Fruit fly (Drosophila melanogaster) whole organism, embryonic: ENCODE measurements around the gene Cyp313a1.

Experiments
- B-H1 ChIP-seq: fragments of 200-800 bp; sonication (Bioruptor generic); IDR thresholded peaks from 3 replicates; pipeline ENCODE4 v1.3.6; 2022; ENCODE audit warnings: missing biosample characterization, missing genetic modification characterization
- CG1024 ChIP-seq: fragments of 200-800 bp; sonication (Bioruptor generic); IDR thresholded peaks from 2 replicates; pipeline ENCODE4 v1.3.6; 2022; ENCODE audit warnings: missing biosample characterization, missing genetic modification characterization
- CG11398 ChIP-seq: fragments of 200-800 bp; sonication (Bioruptor generic); optimal IDR thresholded peaks from 2 replicates; lab custom pipeline; 2016; ENCODE audit warnings: missing biosample characterization, missing genetic modification characterization
- CG11695 ChIP-seq: fragments of 200-800 bp; sonication (Bioruptor generic); IDR thresholded peaks from 3 replicates; pipeline ENCODE4 v1.3.6; 2022; ENCODE audit warnings: missing biosample characterization, missing genetic modification characterization
- CG12391 ChIP-seq: fragments of 200-800 bp; sonication (Bioruptor generic); optimal IDR thresholded peaks from 3 replicates; lab custom pipeline; 2018; ENCODE audit warnings: missing biosample characterization, mild to moderate bottlenecking, missing genetic modification characterization, moderate library complexity
- CG12769 ChIP-seq: fragments of 200-800 bp; sonication (Bioruptor generic); optimal IDR thresholded peaks from 2 replicates; lab custom pipeline; 2019; ENCODE audit warnings: missing biosample characterization, mild to moderate bottlenecking, missing genetic modification characterization, moderate library complexity
- CG13123 ChIP-seq: fragments of 200-800 bp; sonication (Bioruptor generic); optimal IDR thresholded peaks from 2 replicates; lab custom pipeline; 2016; ENCODE audit warnings: missing biosample characterization, missing genetic modification characterization
- CG14014 ChIP-seq: fragments of 200-800 bp; sonication (Bioruptor generic); IDR thresholded peaks from 2 replicates; pipeline ENCODE4 v1.3.6; 2022; ENCODE audit warnings: missing biosample characterization, missing genetic modification characterization
- CG16863 ChIP-seq: fragments of 200-800 bp; sonication (Bioruptor generic); optimal IDR thresholded peaks from 3 replicates; lab custom pipeline; 2016; ENCODE audit warnings: missing biosample characterization, missing genetic modification characterization
- CG1832 ChIP-seq: fragments of 200-800 bp; sonication (Bioruptor generic); optimal IDR thresholded peaks from 2 replicates; lab custom pipeline; 2017; ENCODE audit warnings: missing biosample characterization, mild to moderate bottlenecking, missing genetic modification characterization, inconsistent platforms
- CG32772 ChIP-seq: fragments of 200-800 bp; sonication (Bioruptor generic); IDR thresholded peaks from 2 replicates; pipeline ENCODE4 v1.3.6; 2022; ENCODE audit warnings: missing biosample characterization, missing genetic modification characterization
- CG34224 ChIP-seq: fragments of 200-800 bp; sonication (Bioruptor generic); IDR thresholded peaks from 3 replicates; pipeline ENCODE4 v1.3.6; 2022; ENCODE audit warnings: missing biosample characterization, missing genetic modification characterization; ENCODE audit not compliant: partially characterized antibody
- CG34422 ChIP-seq: fragments of 200-800 bp; sonication (Bioruptor generic); IDR thresholded peaks from 3 replicates; pipeline ENCODE4 v1.3.6; 2022; ENCODE audit warnings: missing biosample characterization, missing genetic modification characterization
- CG3995 ChIP-seq: fragments of 200-800 bp; sonication (Bioruptor generic); optimal IDR thresholded peaks from 3 replicates; lab custom pipeline; 2016; ENCODE audit warnings: missing biosample characterization, missing genetic modification characterization
- CG4328 ChIP-seq: fragments of 200-800 bp; sonication (Bioruptor generic); optimal IDR thresholded peaks from 3 replicates; lab custom pipeline; 2017; ENCODE audit warnings: missing biosample characterization, missing genetic modification reagents, missing genetic modification characterization
- CG6175 ChIP-seq: fragments of 200-800 bp; sonication (Bioruptor generic); IDR thresholded peaks from 3 replicates; pipeline ENCODE4 v1.3.6; 2022; ENCODE audit warnings: missing biosample characterization, missing genetic modification characterization
- CG6791 ChIP-seq: fragments of 200-800 bp; sonication (Bioruptor generic); IDR thresholded peaks from 3 replicates; pipeline ENCODE4 v1.3.6; 2022; ENCODE audit warnings: missing biosample characterization, missing genetic modification characterization; ENCODE audit not compliant: partially characterized antibody
- CG7372 ChIP-seq: fragments of 200-800 bp; sonication (Bioruptor generic); IDR thresholded peaks from 2 replicates; pipeline ENCODE4 v1.3.6; 2022; ENCODE audit warnings: missing biosample characterization, missing genetic modification characterization
- CG8281 ChIP-seq: fragments of 200-800 bp; sonication (Bioruptor generic); optimal IDR thresholded peaks from 2 replicates; lab custom pipeline; 2018; ENCODE audit warnings: missing biosample characterization, mild to moderate bottlenecking, missing genetic modification characterization, moderate library complexity
- CG8290 ChIP-seq, 3 experiments: fragments of 200-800 bp; sonication (Bioruptor generic); optimal IDR thresholded peaks; 2 replicates each; lab custom pipeline; 2016 to 2019; ENCODE audit warnings: missing biosample characterization in 3 of 3, missing genetic modification characterization in 3 of 3, mild to moderate bottlenecking in 2 of 3, moderate library complexity in 1 of 3
- CG8478 ChIP-seq: fragments of >200 bp; optimal IDR thresholded peaks from 2 replicates; lab custom pipeline; 2018
- CG9817 ChIP-seq: fragments of 200-800 bp; sonication (Bioruptor generic); optimal IDR thresholded peaks from 2 replicates; lab custom pipeline; 2018; ENCODE audit warnings: missing biosample characterization, mild to moderate bottlenecking, missing genetic modification characterization, moderate library complexity
- Deaf1 ChIP-seq: fragments of 200-800 bp; optimal IDR thresholded peaks from 3 replicates; lab custom pipeline; 2019; ENCODE audit warnings: missing biosample characterization, mild to moderate bottlenecking, missing genetic modification characterization, moderate library complexity
- Dfd ChIP-seq, 2 experiments: fragments of >200 bp; optimal IDR thresholded peaks; 2 replicates each; lab custom pipeline; 2017; ENCODE audit warnings: missing biosample characterization in 2 of 2, missing genetic modification characterization in 2 of 2
- Drgx ChIP-seq: fragments of 200-800 bp; sonication (Bioruptor generic); IDR thresholded peaks from 2 replicates; pipeline ENCODE4 v1.3.6; 2022; ENCODE audit warnings: missing biosample characterization, missing genetic modification characterization
- Med ChIP-seq: fragments of 200-800 bp; sonication (Bioruptor generic); peaks from one replicate; lab custom pipeline; 2016; ENCODE audit warnings: missing biosample characterization, missing genetic modification characterization, mild to moderate bottlenecking, inconsistent platforms, moderate library complexity
- PHDP ChIP-seq: fragments of 200-800 bp; sonication (Bioruptor generic); optimal IDR thresholded peaks from 3 replicates; lab custom pipeline; 2018; ENCODE audit warnings: missing biosample characterization, mild to moderate bottlenecking, missing genetic modification characterization, moderate library complexity
- Trl ChIP-seq, 3 experiments: fragments of >200 bp in 2 of 3; fragments of 200-800 bp in 1 of 3; sonication (Bioruptor generic) in 1 of 3; optimal IDR thresholded peaks; 2 replicates in 1 of 3; 3 replicates in 2 of 3; lab custom pipeline; 2016 to 2017; ENCODE audit warnings: missing biosample characterization in 1 of 3, missing genetic modification characterization in 1 of 3
- ac ChIP-seq: fragments of 200-800 bp; sonication (Bioruptor generic); optimal IDR thresholded peaks from 3 replicates; lab custom pipeline; 2017; ENCODE audit warnings: missing biosample characterization, mild to moderate bottlenecking, missing genetic modification characterization
- amos ChIP-seq: fragments of 200-800 bp; sonication (Bioruptor generic); IDR thresholded peaks from 2 replicates; pipeline ENCODE4 v1.3.6; 2022; ENCODE audit warnings: missing biosample characterization, missing genetic modification characterization; ENCODE audit not compliant: partially characterized antibody
- crp ChIP-seq, 2 experiments: fragments of 200-800 bp; sonication (Bioruptor generic); optimal IDR thresholded peaks; 2 replicates in 1 of 2; 3 replicates in 1 of 2; lab custom pipeline; 2017; ENCODE audit warnings: missing biosample characterization in 2 of 2, missing genetic modification characterization in 2 of 2, mild to moderate bottlenecking in 1 of 2, moderate library complexity in 1 of 2
- dysf ChIP-seq: fragments of 200-800 bp; sonication (Bioruptor generic); IDR thresholded peaks from 3 replicates; pipeline ENCODE4 v1.3.6; 2022; ENCODE audit warnings: missing biosample characterization, missing genetic modification characterization
- fd3F ChIP-seq: fragments of 200-800 bp; sonication (Bioruptor generic); optimal IDR thresholded peaks from 2 replicates; lab custom pipeline; 2018; ENCODE audit warnings: missing biosample characterization, mild to moderate bottlenecking, missing genetic modification characterization, moderate library complexity
- gcm2 ChIP-seq: fragments of 200-800 bp; sonication (Bioruptor generic); optimal IDR thresholded peaks from 2 replicates; lab custom pipeline; 2016; ENCODE audit warnings: missing biosample characterization, missing genetic modification characterization
- gem ChIP-seq: fragments of 200-800 bp; sonication (Bioruptor generic); optimal IDR thresholded peaks from 2 replicates; lab custom pipeline; 2019; ENCODE audit warnings: missing biosample characterization, mild to moderate bottlenecking, missing genetic modification characterization, moderate library complexity
- gsb-n ChIP-seq: fragments of 200-800 bp; sonication (Bioruptor generic); optimal IDR thresholded peaks from 3 replicates; lab custom pipeline; 2018; ENCODE audit warnings: missing biosample characterization, mild to moderate bottlenecking, missing genetic modification characterization
- hkb ChIP-seq, 2 experiments: fragments of 200-800 bp in 1 of 2; fragments of >200 bp in 1 of 2; sonication (Bioruptor generic) in 1 of 2; IDR thresholded peaks in 1 of 2; optimal IDR thresholded peaks in 1 of 2; 2 replicates each; pipeline versions ENCODE4 v1.3.6 to Lab custom; 2017 to 2022; ENCODE audit warnings: missing biosample characterization in 1 of 2, missing genetic modification characterization in 1 of 2
- kah ChIP-seq: fragments of 200-800 bp; sonication (Bioruptor generic); optimal IDR thresholded peaks from 2 replicates; lab custom pipeline; 2018; ENCODE audit warnings: missing biosample characterization, mild to moderate bottlenecking, missing genetic modification characterization
- lilli ChIP-seq: fragments of 200-800 bp; sonication (Bioruptor generic); optimal IDR thresholded peaks from 3 replicates; lab custom pipeline; 2016; ENCODE audit warnings: missing biosample characterization, missing genetic modification characterization
- mld ChIP-seq: fragments of 200-800 bp; sonication (Bioruptor generic); IDR thresholded peaks from 3 replicates; pipeline ENCODE4 v1.3.6; 2022; ENCODE audit warnings: missing biosample characterization, missing genetic modification characterization; ENCODE audit not compliant: partially characterized antibody
- nerfin-2 ChIP-seq: fragments of 200-800 bp; sonication (Bioruptor generic); IDR thresholded peaks from 2 replicates; pipeline ENCODE4 v1.3.6; 2022; ENCODE audit warnings: missing biosample characterization, missing genetic modification characterization; ENCODE audit not compliant: partially characterized antibody
- pnt ChIP-seq: fragments of 200-800 bp; sonication (Bioruptor generic); optimal IDR thresholded peaks from 3 replicates; lab custom pipeline; 2016; ENCODE audit warnings: missing biosample characterization, missing genetic modification characterization
- sob ChIP-seq: fragments of 200-800 bp; sonication (Bioruptor generic); IDR thresholded peaks from 2 replicates; pipeline ENCODE4 v1.3.6; 2022; ENCODE audit warnings: missing biosample characterization, missing genetic modification characterization
- tap ChIP-seq: fragments of 200-800 bp; optimal IDR thresholded peaks from 3 replicates; lab custom pipeline; 2019; ENCODE audit warnings: missing biosample characterization, mild to moderate bottlenecking, missing genetic modification characterization, moderate library complexity
- tgo ChIP-seq: fragments of 200-800 bp; sonication (Bioruptor generic); IDR thresholded peaks from 3 replicates; pipeline ENCODE4 v1.3.6; 2022; ENCODE audit warnings: missing biosample characterization, missing genetic modification characterization
- trh ChIP-seq: fragments of 200-800 bp; sonication (Bioruptor generic); optimal IDR thresholded peaks from 2 replicates; lab custom pipeline; 2016; ENCODE audit warnings: missing biosample characterization, missing genetic modification characterization
- tup ChIP-seq: fragments of 200-800 bp; sonication (Bioruptor generic); optimal IDR thresholded peaks from 2 replicates; lab custom pipeline; 2016; ENCODE audit warnings: missing biosample characterization, mild to moderate bottlenecking, missing genetic modification characterization, moderate library complexity

Gene Cyp313a1

dm6 chr3R:14511123-14511908 lies 9.5 kb upstream of the Cyp313a1 start, which contains the start of the genes HtrA2 and mRpL11 (continued):
- peak; percentile 15 for TF ChIP-seq gcm2 (GFP tag; lab: Kevin White, UChicago)
- TF ChIP-seq trh (GFP tag; lab: Kevin White, UChicago): no peak
- no peak for TF ChIP-seq Drgx
- TF ChIP-seq CG13123 (GFP tag; lab: Kevin White, UChicago): peak; percentile 9
- TF ChIP-seq gem (tag; lab: Kevin White, UChicago): peak; percentile 74
- TF ChIP-seq CG7372 (GFP tag; lab: Robert Waterston, UW): peak; percentile 51; the same call in 1 of the 2 replicates
- TF ChIP-seq dysf (GFP tag; lab: Robert Waterston, UW): peak; percentile 44; the same call in 1 of the 3 replicates
- peak; percentile 51 for TF ChIP-seq CG8290 (GFP tag; optimal IDR thresholded peaks at IDR 0.05; lab: Kevin White, UChicago)
- peak in 1 of 2 experiments; percentile 73 for TF ChIP-seq CG8290 (tag; optimal IDR thresholded peaks at IDR 0.05; lab: Kevin White, UChicago)
- TF ChIP-seq crp (GFP tag; optimal IDR thresholded peaks at IDR 0.05; lab: Kevin White, UChicago): peak; percentile 100
- TF ChIP-seq Trl (optimal IDR thresholded peaks at IDR 0.05; lab: Kevin White, UChicago): no peak
- TF ChIP-seq Trl (GFP tag; optimal IDR thresholded peaks at IDR 0.05; lab: Kevin White, UChicago): peak; percentile 66
- peak; percentile 77 for TF ChIP-seq CG12391
- no peak for TF ChIP-seq CG11398 (GFP tag; lab: Kevin White, UChicago)
- TF ChIP-seq tap (tag; lab: Kevin White, UChicago): no peak
- TF ChIP-seq nerfin-2 (GFP tag; lab: Robert Waterston, UW): no peak
- no peak for TF ChIP-seq Deaf1
- TF ChIP-seq CG12769 (tag; lab: Kevin White, UChicago): peak; percentile 46
- TF ChIP-seq lilli (GFP tag; lab: Kevin White, UChicago): peak; percentile 73
- no peak for TF ChIP-seq CG11695 (GFP tag; lab: Robert Waterston, UW)
- TF ChIP-seq CG16863: peak; percentile 42
- peak; percentile 73 for TF ChIP-seq CG9817 (tag; lab: Kevin White, UChicago)
- TF ChIP-seq PHDP (tag; lab: Kevin White, UChicago): peak; percentile 56
- no peak for TF ChIP-seq Dfd (GFP tag; optimal IDR thresholded peaks at IDR 0.05; lab: Kevin White, UChicago)
- no peak; the same call in 1 of the 2 replicates for TF ChIP-seq sob (GFP tag; lab: Robert Waterston, UW)
- TF ChIP-seq CG14014 (GFP tag; lab: Robert Waterston, UW): no peak; the same call in 1 of the 2 replicates
- TF ChIP-seq CG32772 (GFP tag; lab: Robert Waterston, UW): 0 out of 2 replicates have a peak, but pooled peaks have one; percentile 15
- peak; percentile 1 for TF ChIP-seq CG8281 (tag; lab: Kevin White, UChicago)
- TF ChIP-seq kah: no peak
- TF ChIP-seq CG4328 (GFP tag; lab: Kevin White, UChicago): peak; percentile 18
- no peak for TF ChIP-seq CG1832
- no peak for TF ChIP-seq CG8478 (lab: Kevin White, UChicago)
- TF ChIP-seq CG6791: peak; percentile 51; the same call in 1 of the 3 replicates
- peak; percentile 70 for TF ChIP-seq gsb-n
- no peak for TF ChIP-seq ac (GFP tag; lab: Kevin White, UChicago)
- TF ChIP-seq pnt (GFP tag; lab: Kevin White, UChicago): peak; percentile 30
- no peak for TF ChIP-seq CG6175 (GFP tag; lab: Robert Waterston, UW)
- TF ChIP-seq CG34224: no peak
- TF ChIP-seq CG3995 (GFP tag; lab: Kevin White, UChicago): peak; percentile 63
- no peak for TF ChIP-seq B-H1 (GFP tag; lab: Robert Waterston, UW)
- peak; percentile 55 for TF ChIP-seq amos
- peak; percentile 55 for TF ChIP-seq tgo (GFP tag; lab: Robert Waterston, UW)
- peak; percentile 88 for TF ChIP-seq Med
- TF ChIP-seq hkb (optimal IDR thresholded peaks at IDR 0.05; lab: Kevin White, UChicago): peak; percentile 22
- no peak for TF ChIP-seq hkb (GFP tag; IDR thresholded peaks at IDR 0.05; lab: Robert Waterston, UW)
- no peak for TF ChIP-seq CG1024 (GFP tag; lab: Robert Waterston, UW)
- peak; percentile 40 for TF ChIP-seq fd3F
- no peak for TF ChIP-seq tup (GFP tag; lab: Kevin White, UChicago)
- 0 out of 3 replicates have a peak, but pooled peaks have one; percentile 53 for TF ChIP-seq mld (GFP tag; lab: Robert Waterston, UW)
- TF ChIP-seq CG34422 (GFP tag; lab: Robert Waterston, UW): 0 out of 3 replicates have a peak, but pooled peaks have one; percentile 21
